Worm (Caenorhabditis elegans) whole organism, L4 larva: ENCODE measurements around the gene arrd-15.

Source experiments
- ces-1 ChIP-seq: fragments of 150-350 bp; sonication (generic microtip); optimal IDR thresholded peaks from 4 replicates; lab custom pipeline; 2014; ENCODE audit warnings: missing biosample characterization, missing genetic modification reagents, missing genetic modification characterization
- fkh-10 ChIP-seq: fragments of 150-350 bp; optimal IDR thresholded peaks from 2 replicates; lab custom pipeline; 2014; ENCODE audit warnings: missing biosample characterization, missing genetic modification reagents, missing genetic modification characterization
- hlh-30 ChIP-seq: sonication (generic microtip); optimal IDR thresholded peaks from 2 replicates; lab custom pipeline; 2017; ENCODE audit warnings: antibody characterized with exemption, mild to moderate bottlenecking, missing genetic modification characterization, missing compliant biosample characterization; ENCODE audit not compliant: insufficient read depth
- lin-13 ChIP-seq: fragments of 150-350 bp; optimal IDR thresholded peaks from 2 replicates; lab custom pipeline; 2014; ENCODE audit warnings: missing biosample characterization, missing genetic modification reagents, missing genetic modification characterization
- lin-39 ChIP-seq: fragments of 150-350 bp; optimal IDR thresholded peaks from 2 replicates; lab custom pipeline; 2014; ENCODE audit warnings: missing biosample characterization, missing genetic modification reagents, missing genetic modification characterization
- nhr-6 ChIP-seq: fragments of 150-350 bp; optimal IDR thresholded peaks from 2 replicates; lab custom pipeline; 2014; ENCODE audit warnings: missing biosample characterization, missing genetic modification characterization
- unc-39 ChIP-seq: sonication (generic microtip); optimal IDR thresholded peaks from 2 replicates; lab custom pipeline; 2017; ENCODE audit warnings: missing biosample characterization, missing genetic modification characterization
- unc-62 ChIP-seq, 3 experiments: fragments of 150-350 bp in 1 of 3; sonication (generic microtip); optimal IDR thresholded peaks in 2 of 3; peaks in 1 of 3; 1 replicate in 1 of 3; 2 replicates in 2 of 3; lab custom pipeline; 2014 to 2017; ENCODE audit warnings: missing biosample characterization in 3 of 3, missing genetic modification characterization in 3 of 3, missing genetic modification reagents in 3 of 3, missing genotype in 1 of 3

ce11 chrIII:8967639-8968038 lies 37.8 kb downstream of the arrd-15 start, which contains the start of the genes bud-13 and rpap-2:
- TF ChIP-seq ces-1 (GFP tag; lab: Kevin White, UChicago): no peak
- TF ChIP-seq lin-39 (tag; lab: Kevin White, UChicago): no peak
- no peak for TF ChIP-seq unc-39 (tag; lab: Kevin White, UChicago)
- no peak for TF ChIP-seq lin-13 (GFP tag; lab: Kevin White, UChicago)
- no peak for TF ChIP-seq hlh-30 (tag; lab: Kevin White, UChicago)
- no peak for TF ChIP-seq fkh-10
- TF ChIP-seq nhr-6 (tag; lab: Kevin White, UChicago): no peak
- TF ChIP-seq unc-62 (GFP tag; optimal IDR thresholded peaks at IDR 0.05 in 1 of 2; lab: Kevin White, UChicago): no peak
- TF ChIP-seq unc-62 (tag; optimal IDR thresholded peaks at IDR 0.05; lab: Kevin White, UChicago): no peak
